Fruit fly (Drosophila melanogaster) whole organism, embryonic: Measurements from ENCODE around the gene Cpr78Cb.

Source experiments
- CG13123 ChIP-seq: fragments of 200-800 bp; sonication (Bioruptor generic); optimal IDR thresholded peaks from 2 replicates; lab custom pipeline; 2016; ENCODE audit warnings: missing biosample characterization, missing genetic modification characterization
- CG7928 ChIP-seq: fragments of 200-800 bp; sonication (Bioruptor generic); optimal IDR thresholded peaks from 2 replicates; lab custom pipeline; 2017; ENCODE audit warnings: missing biosample characterization, mild to moderate bottlenecking, missing genetic modification characterization
- E2f1 ChIP-seq: fragments of 200-800 bp; sonication (Bioruptor generic); IDR thresholded peaks from 2 replicates; pipeline ENCODE4 v1.3.6; 2022; ENCODE audit warnings: missing biosample characterization, missing genetic modification characterization
- Med ChIP-seq: fragments of 200-800 bp; sonication (Bioruptor generic); peaks from one replicate; lab custom pipeline; 2016; ENCODE audit warnings: missing biosample characterization, missing genetic modification characterization, mild to moderate bottlenecking, inconsistent platforms, moderate library complexity
- NC2β ChIP-seq: fragments of 200-800 bp; sonication (Bioruptor generic); optimal IDR thresholded peaks from 2 replicates; lab custom pipeline; 2016; ENCODE audit warnings: missing biosample characterization, missing genetic modification characterization
- Sox102F ChIP-seq: fragments of 200-800 bp; sonication (Bioruptor generic); optimal IDR thresholded peaks from 2 replicates; lab custom pipeline; 2018; ENCODE audit warnings: missing biosample characterization, mild to moderate bottlenecking, missing genetic modification characterization, moderate library complexity
- ab ChIP-seq: fragments of 200-800 bp; sonication (Bioruptor generic); optimal IDR thresholded peaks from 2 replicates; lab custom pipeline; 2016; ENCODE audit warnings: missing biosample characterization, missing genetic modification characterization
- psq ChIP-seq: fragments of 200-800 bp; sonication (Bioruptor generic); optimal IDR thresholded peaks from 2 replicates; lab custom pipeline; 2017; ENCODE audit warnings: missing biosample characterization, missing genetic modification characterization

- TF ChIP-seq CG13123 (GFP tag; lab: Kevin White, UChicago): no peak
- TF ChIP-seq E2f1: no peak
- TF ChIP-seq Sox102F (GFP tag; lab: Kevin White, UChicago): no peak
- TF ChIP-seq Med (GFP tag; lab: Kevin White, UChicago): no peak
- no peak for TF ChIP-seq psq
- TF ChIP-seq NC2β (GFP tag; lab: Kevin White, UChicago): no peak
- no peak for TF ChIP-seq CG7928 (GFP tag; lab: Kevin White, UChicago)
- no peak for TF ChIP-seq ab
These were observed 12.6 kb upstream of the Cpr78Cb start for dm6 chr3L:21281706-21282105.
